Worm (Caenorhabditis elegans): ENCODE measurements around the gene gspd-1.

ce11 chrIV:11273151-11273550 is 44.1 kb upstream of the gspd-1 start, which contains the start of gene gtl-2:
- TF ChIP-seq unc-130 (tag; optimal IDR thresholded peaks at IDR 0.05) (no peak), nhr-77 (tag; optimal IDR thresholded peaks at IDR 0.05) (no peak), egl-27 (tag; optimal IDR thresholded peaks at IDR 0.05) (no peak), nhr-90 (tag; optimal IDR thresholded peaks at IDR 0.05; ENCODE audit: poor library complexity) (no peak), unc-62 (GFP tag; optimal IDR thresholded peaks at IDR 0.05) (no peak), mep-1 (tag; optimal IDR thresholded peaks at IDR 0.05) (no peak), jun-1 (tag; optimal IDR thresholded peaks at IDR 0.05) (no peak), blmp-1 (tag; optimal IDR thresholded peaks at IDR 0.05) (no peak), ceh-82 (tag; optimal IDR thresholded peaks at IDR 0.05) (no peak), fkh-10 (GFP tag; optimal IDR thresholded peaks at IDR 0.05) (no peak)
